Fruit fly (Drosophila melanogaster) whole organism, embryonic: Measurements from ENCODE around the gene CG34148.
A peak's percentile ranks its signal among the peaks of the same experiment; 100 is the strongest.

Experiments used
- Atf3 ChIP-seq: fragments of 200-800 bp; sonication (Bioruptor generic); optimal IDR thresholded peaks from 3 replicates; lab custom pipeline; 2016; ENCODE audit warnings: missing biosample characterization, missing genetic modification characterization
- Bteb2 ChIP-seq: fragments of 200-800 bp; sonication (Bioruptor generic); optimal IDR thresholded peaks from 2 replicates; lab custom pipeline; 2016; ENCODE audit warnings: missing biosample characterization, missing genetic modification characterization
- C15 ChIP-seq: fragments of 200-800 bp; sonication (Bioruptor generic); IDR thresholded peaks from 3 replicates; pipeline ENCODE4 v1.3.6; 2022; ENCODE audit warnings: missing biosample characterization, missing genetic modification characterization
- CG10209 ChIP-seq: fragments of 200-800 bp; sonication (Bioruptor generic); optimal IDR thresholded peaks from 3 replicates; lab custom pipeline; 2017; ENCODE audit warnings: missing biosample characterization, mild to moderate bottlenecking, missing genetic modification characterization, missing genetic modification reagents
- CG10431 ChIP-seq: fragments of 200-800 bp; sonication (Bioruptor generic); optimal IDR thresholded peaks from 3 replicates; lab custom pipeline; 2018; ENCODE audit warnings: missing biosample characterization, mild to moderate bottlenecking, missing genetic modification characterization
- CG13624 ChIP-seq: fragments of 200-800 bp; sonication (Bioruptor generic); optimal IDR thresholded peaks from 2 replicates; lab custom pipeline; 2016; ENCODE audit warnings: missing biosample characterization, missing genetic modification characterization
- CG14860 ChIP-seq: fragments of 200-800 bp; sonication (Bioruptor generic); IDR thresholded peaks from 3 replicates; pipeline ENCODE4 v1.3.6; 2022; ENCODE audit warnings: missing biosample characterization, missing genetic modification characterization; ENCODE audit not compliant: partially characterized antibody
- CG16863 ChIP-seq: fragments of 200-800 bp; sonication (Bioruptor generic); optimal IDR thresholded peaks from 3 replicates; lab custom pipeline; 2016; ENCODE audit warnings: missing biosample characterization, missing genetic modification characterization
- CG17612 ChIP-seq: fragments of 200-800 bp; sonication (Bioruptor generic); IDR thresholded peaks from 2 replicates; pipeline ENCODE4 v1.3.6; 2022; ENCODE audit warnings: missing biosample characterization, missing genetic modification characterization
- CG17802 ChIP-seq: fragments of 200-800 bp; sonication (Bioruptor generic); optimal IDR thresholded peaks from 2 replicates; lab custom pipeline; 2018; ENCODE audit warnings: missing biosample characterization, mild to moderate bottlenecking, missing genetic modification characterization, moderate library complexity
- CG17912 ChIP-seq: fragments of 200-800 bp; sonication (Bioruptor generic); optimal IDR thresholded peaks from 2 replicates; lab custom pipeline; 2018; ENCODE audit warnings: missing biosample characterization, mild to moderate bottlenecking, missing genetic modification characterization
- CG2129 ChIP-seq: fragments of 200-800 bp; sonication (Bioruptor generic); IDR thresholded peaks from 2 replicates; pipeline ENCODE4 v1.3.6; 2022; ENCODE audit warnings: missing biosample characterization, missing genetic modification characterization; ENCODE audit not compliant: partially characterized antibody
- CG2712 ChIP-seq: fragments of 200-800 bp; optimal IDR thresholded peaks from 3 replicates; lab custom pipeline; 2019; ENCODE audit warnings: missing biosample characterization, mild to moderate bottlenecking, missing genetic modification characterization, moderate library complexity
- CG2875 ChIP-seq: fragments of 200-800 bp; sonication (Bioruptor generic); optimal IDR thresholded peaks from 2 replicates; lab custom pipeline; 2017; ENCODE audit warnings: missing biosample characterization, mild to moderate bottlenecking, missing genetic modification characterization, missing genetic modification reagents
- CG32767 ChIP-seq: fragments of 200-800 bp; sonication (Bioruptor generic); IDR thresholded peaks from 2 replicates; pipeline ENCODE4 v1.3.6; 2022; ENCODE audit warnings: missing biosample characterization, missing genetic modification characterization
- CG32772 ChIP-seq: fragments of 200-800 bp; sonication (Bioruptor generic); IDR thresholded peaks from 2 replicates; pipeline ENCODE4 v1.3.6; 2022; ENCODE audit warnings: missing biosample characterization, missing genetic modification characterization
- CG4730 ChIP-seq: fragments of 200-800 bp; sonication (Bioruptor generic); IDR thresholded peaks from 2 replicates; pipeline ENCODE4 v1.3.6; 2022; ENCODE audit warnings: missing biosample characterization, missing genetic modification characterization
- CG7786 ChIP-seq: fragments of 200-800 bp; sonication (Bioruptor generic); optimal IDR thresholded peaks from 2 replicates; lab custom pipeline; 2016; ENCODE audit warnings: missing biosample characterization, missing genetic modification characterization
- CTCF ChIP-seq: fragments of 200-800 bp; sonication (Bioruptor generic); optimal IDR thresholded peaks from 2 replicates; lab custom pipeline; 2017; ENCODE audit warnings: missing biosample characterization, mild to moderate bottlenecking, missing genetic modification characterization, moderate library complexity
- D19A ChIP-seq: fragments of 200-800 bp; optimal IDR thresholded peaks from 3 replicates; lab custom pipeline; 2019; ENCODE audit warnings: missing biosample characterization, mild to moderate bottlenecking, missing genetic modification characterization, moderate library complexity
- Dbx ChIP-seq: fragments of 200-800 bp; sonication (Bioruptor generic); IDR thresholded peaks from 3 replicates; pipeline ENCODE4 v1.3.6; 2022; ENCODE audit warnings: missing biosample characterization, missing genetic modification characterization
- Elba2 ChIP-seq: fragments of 200-800 bp; sonication (Bioruptor generic); optimal IDR thresholded peaks from 3 replicates; lab custom pipeline; 2016; ENCODE audit warnings: missing biosample characterization, missing genetic modification characterization
- Hsf ChIP-seq: fragments of 200-800 bp; sonication (Bioruptor generic); optimal IDR thresholded peaks from 3 replicates; lab custom pipeline; 2016; ENCODE audit warnings: missing biosample characterization, missing genetic modification characterization
- Lim3 ChIP-seq: fragments of 200-800 bp; sonication (Bioruptor generic); IDR thresholded peaks from 2 replicates; pipeline ENCODE4 v1.3.6; 2022; ENCODE audit warnings: missing biosample characterization, missing genetic modification characterization
- Opbp ChIP-seq: fragments of 200-800 bp; sonication (Bioruptor generic); IDR thresholded peaks from 3 replicates; pipeline ENCODE4 v1.3.6; 2022; ENCODE audit warnings: missing biosample characterization, missing genetic modification characterization; ENCODE audit not compliant: partially characterized antibody
- PHDP ChIP-seq: fragments of 200-800 bp; sonication (Bioruptor generic); optimal IDR thresholded peaks from 3 replicates; lab custom pipeline; 2018; ENCODE audit warnings: missing biosample characterization, mild to moderate bottlenecking, missing genetic modification characterization, moderate library complexity
- Rx ChIP-seq: fragments of 200-800 bp; sonication (Bioruptor generic); IDR thresholded peaks from 2 replicates; pipeline ENCODE4 v1.3.6; 2022; ENCODE audit warnings: missing biosample characterization, missing genetic modification characterization
- TFAM ChIP-seq: fragments of 200-800 bp; sonication (Bioruptor generic); optimal IDR thresholded peaks from 2 replicates; lab custom pipeline; 2017; ENCODE audit warnings: missing biosample characterization, missing genetic modification characterization, inconsistent platforms
- Taf1 ChIP-seq: fragments of 200-800 bp; sonication (Bioruptor generic); IDR thresholded peaks from 2 replicates; pipeline ENCODE4 v1.3.6; 2022; ENCODE audit warnings: missing biosample characterization, missing genetic modification characterization
- Vsx1 ChIP-seq: fragments of 200-800 bp; sonication (Bioruptor generic); optimal IDR thresholded peaks from 2 replicates; lab custom pipeline; 2017; ENCODE audit warnings: missing biosample characterization, mild to moderate bottlenecking, missing genetic modification characterization, missing genetic modification reagents
- YL-1 ChIP-seq: fragments of 200-800 bp; sonication (Bioruptor generic); optimal IDR thresholded peaks from 3 replicates; lab custom pipeline; 2017; ENCODE audit warnings: missing biosample characterization, mild to moderate bottlenecking, missing genetic modification characterization
- bcd ChIP-seq: fragments of 200-800 bp; sonication (Bioruptor generic); optimal IDR thresholded peaks from 2 replicates; lab custom pipeline; 2017; ENCODE audit warnings: missing biosample characterization, mild to moderate bottlenecking, missing genetic modification characterization
- btn ChIP-seq: fragments of 200-800 bp; sonication (Bioruptor generic); optimal IDR thresholded peaks from 2 replicates; lab custom pipeline; 2016; ENCODE audit warnings: missing biosample characterization, missing genetic modification characterization
- corto ChIP-seq: fragments of 200-800 bp; sonication (Bioruptor generic); optimal IDR thresholded peaks from 2 replicates; lab custom pipeline; 2016; ENCODE audit warnings: missing biosample characterization, mild to moderate bottlenecking, missing genetic modification characterization, moderate library complexity
- crp ChIP-seq, 2 experiments: fragments of 200-800 bp; sonication (Bioruptor generic); optimal IDR thresholded peaks; 2 replicates in 1 of 2; 3 replicates in 1 of 2; lab custom pipeline; 2017; ENCODE audit warnings: missing biosample characterization in 2 of 2, missing genetic modification characterization in 2 of 2, mild to moderate bottlenecking in 1 of 2, moderate library complexity in 1 of 2
- grn ChIP-seq: fragments of 200-800 bp; sonication (Bioruptor generic); optimal IDR thresholded peaks from 3 replicates; lab custom pipeline; 2017; ENCODE audit warnings: missing biosample characterization, missing genetic modification characterization
- gro ChIP-seq: fragments of 200-800 bp; sonication (Bioruptor generic); optimal IDR thresholded peaks from 2 replicates; lab custom pipeline; 2016; ENCODE audit warnings: missing biosample characterization, missing genetic modification characterization
- inv ChIP-seq: fragments of 200-800 bp; sonication (Bioruptor generic); IDR thresholded peaks from 2 replicates; pipeline ENCODE4 v1.3.6; 2022; ENCODE audit warnings: missing biosample characterization, missing genetic modification characterization; ENCODE audit not compliant: partially characterized antibody
- ken ChIP-seq: fragments of 200-800 bp; sonication (Bioruptor generic); IDR thresholded peaks from 3 replicates; pipeline ENCODE4 v1.3.6; 2022; ENCODE audit warnings: missing biosample characterization, missing genetic modification characterization
- lmd ChIP-seq: fragments of 200-800 bp; sonication (Bioruptor generic); IDR thresholded peaks from 2 replicates; pipeline ENCODE4 v1.3.6; 2022; ENCODE audit warnings: missing biosample characterization, missing genetic modification characterization
- lola ChIP-seq, 3 experiments: fragments of >200 bp in 2 of 3; fragments of 200-800 bp in 1 of 3; sonication (Bioruptor generic) in 1 of 3; optimal IDR thresholded peaks; 2 replicates each; lab custom pipeline; 2017 to 2019; ENCODE audit warnings: missing biosample characterization in 3 of 3, missing genetic modification characterization in 3 of 3, mild to moderate bottlenecking in 1 of 3, moderate library complexity in 1 of 3
- nmo ChIP-seq: fragments of 200-800 bp; sonication (Bioruptor generic); optimal IDR thresholded peaks from 2 replicates; lab custom pipeline; 2018; ENCODE audit warnings: missing biosample characterization, mild to moderate bottlenecking, missing genetic modification characterization, moderate library complexity
- peb ChIP-seq: fragments of 200-800 bp; sonication (Bioruptor generic); IDR thresholded peaks from 2 replicates; pipeline ENCODE4 v1.3.6; 2022; ENCODE audit warnings: missing biosample characterization, missing genetic modification characterization
- pita ChIP-seq: fragments of 200-800 bp; sonication (Bioruptor generic); optimal IDR thresholded peaks from 2 replicates; lab custom pipeline; 2017; ENCODE audit warnings: missing biosample characterization, mild to moderate bottlenecking, missing genetic modification characterization
- ranshi ChIP-seq: fragments of 200-800 bp; sonication (Bioruptor generic); IDR thresholded peaks from 2 replicates; pipeline ENCODE4 v1.3.6; 2022; ENCODE audit warnings: missing biosample characterization, missing genetic modification characterization
- run ChIP-seq: fragments of 200-800 bp; sonication (Bioruptor generic); optimal IDR thresholded peaks from 3 replicates; lab custom pipeline; 2018; ENCODE audit warnings: missing biosample characterization, mild to moderate bottlenecking, missing genetic modification characterization
- sob ChIP-seq: fragments of 200-800 bp; sonication (Bioruptor generic); IDR thresholded peaks from 2 replicates; pipeline ENCODE4 v1.3.6; 2022; ENCODE audit warnings: missing biosample characterization, missing genetic modification characterization
- tio ChIP-seq: fragments of 200-800 bp; sonication (Bioruptor generic); optimal IDR thresholded peaks from 2 replicates; lab custom pipeline; 2017; ENCODE audit warnings: missing biosample characterization, missing genetic modification characterization, inconsistent platforms
- vvl ChIP-seq: fragments of 200-800 bp; sonication (Bioruptor generic); IDR thresholded peaks from 2 replicates; pipeline ENCODE4 v1.3.6; 2022; ENCODE audit warnings: missing biosample characterization, missing genetic modification characterization

Gene CG34148

dm6 chr3R:21853618-21854573 is 24.6 kb downstream of the CG34148 start (continued):
- TF ChIP-seq Dbx (GFP tag; lab: Robert Waterston, UW) (0 out of 3 replicates have a peak, but pooled peaks have one; percentile 10), CG10209 (GFP tag; lab: Kevin White, UChicago) (no peak), D19A (tag; lab: Kevin White, UChicago) (no peak), CG17802 (tag; lab: Kevin White, UChicago) (peak; percentile 30), CG32767 (no peak), run (tag; lab: Kevin White, UChicago) (peak; percentile 8), CG2129 (GFP tag; lab: Robert Waterston, UW) (no peak), lola (GFP tag; optimal IDR thresholded peaks at IDR 0.05; lab: Kevin White, UChicago) (no peak), YL-1 (no peak), corto (GFP tag; lab: Kevin White, UChicago) (peak; percentile 78), Rx (no peak), tio (GFP tag; lab: Kevin White, UChicago) (no peak), Bteb2 (GFP tag; lab: Kevin White, UChicago) (no peak), Atf3 (GFP tag; lab: Kevin White, UChicago) (no peak), nmo (GFP tag; lab: Kevin White, UChicago) (no peak), CTCF (GFP tag; lab: Kevin White, UChicago) (no peak), Opbp (GFP tag; lab: Robert Waterston, UW) (0 out of 3 replicates have a peak, but pooled peaks have one; percentile 9), CG2875 (GFP tag; lab: Kevin White, UChicago) (no peak), Lim3 (GFP tag; lab: Robert Waterston, UW) (no peak), lmd (GFP tag; lab: Robert Waterston, UW) (no peak), gro (GFP tag; lab: Kevin White, UChicago) (peak; percentile 68), CG32772 (GFP tag; lab: Robert Waterston, UW) (peak; percentile 61), ranshi (GFP tag; lab: Robert Waterston, UW) (no peak), crp (GFP tag; optimal IDR thresholded peaks at IDR 0.05; lab: Kevin White, UChicago) (no peak), CG2712 (tag; lab: Kevin White, UChicago) (no peak), pita (no peak), inv (GFP tag; lab: Robert Waterston, UW) (no peak), Elba2 (GFP tag; lab: Kevin White, UChicago) (no peak), peb (GFP tag; lab: Robert Waterston, UW) (no peak), Vsx1 (GFP tag; lab: Kevin White, UChicago) (no peak), Taf1 (GFP tag; lab: Robert Waterston, UW) (no peak), sob (peak; percentile 42; the same call in 1 of the 2 replicates), CG7786 (GFP tag; lab: Kevin White, UChicago) (no peak), CG13624 (GFP tag; lab: Kevin White, UChicago) (peak; percentile 89), PHDP (tag; lab: Kevin White, UChicago) (no peak), btn (GFP tag; lab: Kevin White, UChicago) (no peak), TFAM (no peak), grn (peak; percentile 54), CG10431 (GFP tag; lab: Kevin White, UChicago) (peak; percentile 51), CG14860 (GFP tag; lab: Robert Waterston, UW) (no peak), CG17612 (GFP tag; lab: Robert Waterston, UW) (no peak), CG17912 (no peak), ken (GFP tag; lab: Robert Waterston, UW) (no peak), Hsf (peak; percentile 5), bcd (GFP tag; lab: Kevin White, UChicago) (no peak), CG16863 (GFP tag; lab: Kevin White, UChicago) (no peak), CG4730 (GFP tag; lab: Robert Waterston, UW) (no peak), vvl (GFP tag; lab: Robert Waterston, UW) (peak; percentile 55), C15 (GFP tag; lab: Robert Waterston, UW) (no peak)
